Fruit fly (Drosophila melanogaster): Measurements from ENCODE around the gene CG13950.

- TF ChIP-seq usp (GFP tag; optimal IDR thresholded peaks at IDR 0.05), result no peak
- TF ChIP-seq psq (optimal IDR thresholded peaks at IDR 0.05), result no peak
Observed at dm6 chr2L:866950-867744, 7.2 kb downstream of the CG13950 start.

Data from whole organism.